Fruit fly (Drosophila melanogaster) whole organism, embryonic: ENCODE results near the gene Cpr67Fa1.

Source experiments
- Asciz ChIP-seq: fragments of 200-800 bp; sonication (Bioruptor generic); optimal IDR thresholded peaks from 2 replicates; lab custom pipeline; 2017; ENCODE audit warnings: missing biosample characterization, mild to moderate bottlenecking, missing genetic modification characterization, missing genetic modification reagents
- Awh ChIP-seq: fragments of 200-800 bp; sonication (Bioruptor generic); IDR thresholded peaks from 2 replicates; pipeline ENCODE4, ENCODE4 v1.3.6; 2022; ENCODE audit warnings: missing biosample characterization, missing genetic modification characterization
- Bdp1 ChIP-seq: fragments of 200-800 bp; sonication (Bioruptor generic); optimal IDR thresholded peaks from 3 replicates; lab custom pipeline; 2016; ENCODE audit warnings: missing biosample characterization, missing genetic modification characterization
- CG10654 ChIP-seq: fragments of 200-800 bp; sonication (Bioruptor generic); optimal IDR thresholded peaks from 2 replicates; lab custom pipeline; 2016; ENCODE audit warnings: missing biosample characterization, missing genetic modification characterization
- CG12744 ChIP-seq: fragments of 200-800 bp; sonication (Bioruptor generic); optimal IDR thresholded peaks from 2 replicates; lab custom pipeline; 2016; ENCODE audit warnings: missing biosample characterization, missing genetic modification characterization
- CG13123 ChIP-seq: fragments of 200-800 bp; sonication (Bioruptor generic); optimal IDR thresholded peaks from 2 replicates; lab custom pipeline; 2016; ENCODE audit warnings: missing biosample characterization, missing genetic modification characterization
- CG14050 ChIP-seq: fragments of 200-800 bp; sonication (Bioruptor generic); IDR thresholded peaks from 3 replicates; pipeline ENCODE4 v1.3.6; 2022; ENCODE audit warnings: missing biosample characterization, missing genetic modification characterization
- CG14441 ChIP-seq: fragments of 200-800 bp; sonication (Bioruptor generic); IDR thresholded peaks from 2 replicates; pipeline ENCODE4 v1.3.6; 2022; ENCODE audit warnings: missing biosample characterization, missing genetic modification characterization
- CG17802 ChIP-seq: fragments of 200-800 bp; sonication (Bioruptor generic); optimal IDR thresholded peaks from 2 replicates; lab custom pipeline; 2018; ENCODE audit warnings: missing biosample characterization, mild to moderate bottlenecking, missing genetic modification characterization, moderate library complexity
- CG1792 ChIP-seq: fragments of 200-800 bp; sonication (Bioruptor generic); optimal IDR thresholded peaks from 2 replicates; lab custom pipeline; 2016; ENCODE audit warnings: missing biosample characterization, missing genetic modification characterization
- CG18599 ChIP-seq: fragments of 200-800 bp; sonication (Bioruptor generic); optimal IDR thresholded peaks from 3 replicates; lab custom pipeline; 2017; ENCODE audit warnings: missing biosample characterization, missing genetic modification characterization, mild to moderate bottlenecking, moderate library complexity, missing genetic modification reagents
- CG2116 ChIP-seq: fragments of 200-800 bp; sonication (Bioruptor generic); optimal IDR thresholded peaks from 3 replicates; lab custom pipeline; 2018; ENCODE audit warnings: missing biosample characterization, mild to moderate bottlenecking, missing genetic modification characterization
- CG3838 ChIP-seq: fragments of 200-800 bp; sonication (Bioruptor generic); optimal IDR thresholded peaks from 3 replicates; lab custom pipeline; 2016; ENCODE audit warnings: missing biosample characterization, missing genetic modification characterization
- CG4707 ChIP-seq: fragments of 200-800 bp; sonication (Bioruptor generic); optimal IDR thresholded peaks from 2 replicates; lab custom pipeline; 2018; ENCODE audit warnings: missing biosample characterization, mild to moderate bottlenecking, missing genetic modification characterization, moderate library complexity
- CG5180 ChIP-seq: fragments of 200-800 bp; sonication (Bioruptor generic); optimal IDR thresholded peaks from 3 replicates; lab custom pipeline; 2017; ENCODE audit warnings: missing biosample characterization, missing genetic modification characterization, mild to moderate bottlenecking, moderate library complexity, missing genetic modification reagents
- CG6854 ChIP-seq: fragments of 200-800 bp; sonication (Bioruptor generic); optimal IDR thresholded peaks from 3 replicates; lab custom pipeline; 2017; ENCODE audit warnings: missing biosample characterization, mild to moderate bottlenecking, missing genetic modification characterization
- CTCF ChIP-seq: fragments of 200-800 bp; sonication (Bioruptor generic); optimal IDR thresholded peaks from 2 replicates; lab custom pipeline; 2017; ENCODE audit warnings: missing biosample characterization, mild to moderate bottlenecking, missing genetic modification characterization, moderate library complexity
- D19B ChIP-seq: fragments of 200-800 bp; sonication (Bioruptor generic); optimal IDR thresholded peaks from 2 replicates; lab custom pipeline; 2017; ENCODE audit warnings: missing biosample characterization, mild to moderate bottlenecking, missing genetic modification characterization
- Doc2 ChIP-seq: fragments of 200-800 bp; sonication (Bioruptor generic); IDR thresholded peaks from 2 replicates; pipeline ENCODE4 v1.3.6; 2022; ENCODE audit warnings: missing biosample characterization, missing genetic modification characterization
- Drgx ChIP-seq: fragments of 200-800 bp; sonication (Bioruptor generic); IDR thresholded peaks from 2 replicates; pipeline ENCODE4 v1.3.6; 2022; ENCODE audit warnings: missing biosample characterization, missing genetic modification characterization
- HLH54F ChIP-seq: fragments of 200-800 bp; sonication (Bioruptor generic); optimal IDR thresholded peaks from 3 replicates; lab custom pipeline; 2016; ENCODE audit warnings: missing biosample characterization, missing genetic modification characterization
- HLHmδ ChIP-seq: fragments of 200-800 bp; sonication (Bioruptor generic); optimal IDR thresholded peaks from 2 replicates; lab custom pipeline; 2018; ENCODE audit warnings: missing biosample characterization, mild to moderate bottlenecking, missing genetic modification characterization, moderate library complexity
- HmgZ ChIP-seq: fragments of 200-800 bp; sonication (Bioruptor generic); optimal IDR thresholded peaks from 2 replicates; lab custom pipeline; 2018; ENCODE audit warnings: missing biosample characterization, mild to moderate bottlenecking, missing genetic modification characterization
- Hmr ChIP-seq: fragments of 200-800 bp; sonication (Bioruptor generic); optimal IDR thresholded peaks from 3 replicates; lab custom pipeline; 2017; ENCODE audit warnings: mild to moderate bottlenecking, missing biosample characterization, missing genetic modification reagents, missing genetic modification characterization
- Hr51 ChIP-seq, 2 experiments: fragments of 200-800 bp; sonication (Bioruptor generic); optimal IDR thresholded peaks; 2 replicates in 1 of 2; 3 replicates in 1 of 2; lab custom pipeline; 2016 to 2018; ENCODE audit warnings: missing biosample characterization in 2 of 2, missing genetic modification characterization in 2 of 2, mild to moderate bottlenecking in 1 of 2, moderate library complexity in 1 of 2
- Med ChIP-seq: fragments of 200-800 bp; sonication (Bioruptor generic); peaks from one replicate; lab custom pipeline; 2016; ENCODE audit warnings: missing biosample characterization, missing genetic modification characterization, mild to moderate bottlenecking, inconsistent platforms, moderate library complexity
- NK7.1 ChIP-seq: fragments of 200-800 bp; sonication (Bioruptor generic); optimal IDR thresholded peaks from 3 replicates; lab custom pipeline; 2016; ENCODE audit warnings: missing biosample characterization, missing genetic modification characterization
- Nf-YC ChIP-seq: fragments of 200-800 bp; optimal IDR thresholded peaks from 3 replicates; lab custom pipeline; 2019; ENCODE audit warnings: missing biosample characterization, mild to moderate bottlenecking, missing genetic modification characterization, moderate library complexity
- PHDP ChIP-seq: fragments of 200-800 bp; sonication (Bioruptor generic); optimal IDR thresholded peaks from 3 replicates; lab custom pipeline; 2018; ENCODE audit warnings: missing biosample characterization, mild to moderate bottlenecking, missing genetic modification characterization, moderate library complexity
- Side ChIP-seq: fragments of 200-800 bp; sonication (Bioruptor generic); optimal IDR thresholded peaks from 2 replicates; lab custom pipeline; 2016; ENCODE audit warnings: missing biosample characterization, missing genetic modification characterization
- amos ChIP-seq: fragments of 200-800 bp; sonication (Bioruptor generic); IDR thresholded peaks from 2 replicates; pipeline ENCODE4 v1.3.6; 2022; ENCODE audit warnings: missing biosample characterization, missing genetic modification characterization; ENCODE audit not compliant: partially characterized antibody
- ara ChIP-seq: fragments of 200-800 bp; sonication (Bioruptor generic); IDR thresholded peaks from 2 replicates; pipeline ENCODE4 v1.3.6; 2022; ENCODE audit warnings: missing biosample characterization, missing genetic modification characterization
- ftz-f1 ChIP-seq: fragments of 200-800 bp; sonication (Bioruptor generic); optimal IDR thresholded peaks from 2 replicates; lab custom pipeline; 2016; ENCODE audit warnings: missing biosample characterization, missing genetic modification characterization
- gsb-n ChIP-seq: fragments of 200-800 bp; sonication (Bioruptor generic); optimal IDR thresholded peaks from 3 replicates; lab custom pipeline; 2018; ENCODE audit warnings: missing biosample characterization, mild to moderate bottlenecking, missing genetic modification characterization
- hb ChIP-seq: fragments of 200-800 bp; sonication (Bioruptor generic); IDR thresholded peaks from 3 replicates; pipeline ENCODE4 v1.3.6; 2022; ENCODE audit warnings: missing biosample characterization, missing genetic modification characterization; ENCODE audit not compliant: partially characterized antibody
- hkb ChIP-seq, 2 experiments: fragments of 200-800 bp in 1 of 2; fragments of >200 bp in 1 of 2; sonication (Bioruptor generic) in 1 of 2; IDR thresholded peaks in 1 of 2; optimal IDR thresholded peaks in 1 of 2; 2 replicates each; pipeline versions ENCODE4 v1.3.6 to Lab custom; 2017 to 2022; ENCODE audit warnings: missing biosample characterization in 1 of 2, missing genetic modification characterization in 1 of 2
- ind ChIP-seq: fragments of 200-800 bp; sonication (Bioruptor generic); optimal IDR thresholded peaks from 3 replicates; lab custom pipeline; 2016; ENCODE audit warnings: missing biosample characterization, missing genetic modification characterization
- inv ChIP-seq: fragments of 200-800 bp; sonication (Bioruptor generic); IDR thresholded peaks from 2 replicates; pipeline ENCODE4 v1.3.6; 2022; ENCODE audit warnings: missing biosample characterization, missing genetic modification characterization; ENCODE audit not compliant: partially characterized antibody
- lab ChIP-seq: fragments of 200-800 bp; sonication (Bioruptor generic); optimal IDR thresholded peaks from 3 replicates; lab custom pipeline; 2017; ENCODE audit warnings: missing biosample characterization, missing genetic modification characterization, mild to moderate bottlenecking, moderate library complexity, missing genetic modification reagents
- mirr ChIP-seq: fragments of 200-800 bp; sonication (Bioruptor generic); optimal IDR thresholded peaks from 3 replicates; lab custom pipeline; 2018; ENCODE audit warnings: missing biosample characterization, mild to moderate bottlenecking, missing genetic modification characterization
- nom ChIP-seq: fragments of 200-800 bp; sonication (Bioruptor generic); optimal IDR thresholded peaks from 2 replicates; lab custom pipeline; 2017; ENCODE audit warnings: missing biosample characterization, missing genetic modification characterization, mild to moderate bottlenecking, moderate library complexity, missing genetic modification reagents
- pb ChIP-seq: fragments of 200-800 bp; sonication (Bioruptor generic); optimal IDR thresholded peaks from 3 replicates; lab custom pipeline; 2016; ENCODE audit warnings: missing biosample characterization, missing genetic modification characterization
- sens ChIP-seq: fragments of 200-800 bp; sonication (Bioruptor generic); peaks from one replicate; lab custom pipeline; 2016; ENCODE audit warnings: missing biosample characterization, missing genetic modification characterization
- sna ChIP-seq: fragments of 200-800 bp; sonication (Bioruptor generic); IDR thresholded peaks from 2 replicates; pipeline ENCODE4 v1.3.6; 2022; ENCODE audit warnings: missing biosample characterization, missing genetic modification characterization; ENCODE audit not compliant: partially characterized antibody
- sob ChIP-seq: fragments of 200-800 bp; sonication (Bioruptor generic); IDR thresholded peaks from 2 replicates; pipeline ENCODE4 v1.3.6; 2022; ENCODE audit warnings: missing biosample characterization, missing genetic modification characterization
- tll ChIP-seq, 2 experiments: fragments of 200-800 bp in 1 of 2; fragments of >200 bp in 1 of 2; sonication (Bioruptor generic) in 1 of 2; optimal IDR thresholded peaks; 2 replicates each; lab custom pipeline; 2017 to 2019; ENCODE audit warnings: missing biosample characterization in 2 of 2, missing genetic modification characterization in 2 of 2, mild to moderate bottlenecking in 1 of 2, moderate library complexity in 1 of 2
- trem ChIP-seq: fragments of 200-800 bp; optimal IDR thresholded peaks from 3 replicates; lab custom pipeline; 2019; ENCODE audit warnings: missing biosample characterization, mild to moderate bottlenecking, missing genetic modification characterization, moderate library complexity
- ttk ChIP-seq: fragments of 200-800 bp; sonication (Bioruptor generic); IDR thresholded peaks from 2 replicates; pipeline ENCODE4 v2.1.2; 2022; ENCODE audit warnings: missing biosample characterization, missing genetic modification characterization
- zfh2 ChIP-seq: fragments of 200-800 bp; sonication (Bioruptor generic); optimal IDR thresholded peaks from 2 replicates; lab custom pipeline; 2016; ENCODE audit warnings: missing biosample characterization, missing genetic modification characterization

Cpr67Fa1 gene

dm6 chr3L:10857515-10858023 is 32.2 kb upstream of the Cpr67Fa1 start (continued):
- TF ChIP-seq Hmr (GFP tag; lab: Kevin White, UChicago) (peak; percentile 43), amos (GFP tag; lab: Robert Waterston, UW) (peak; percentile 60; the same call in 1 of the 2 replicates), sna (peak; percentile 52; the same call in 1 of the 2 replicates), Med (GFP tag; lab: Kevin White, UChicago) (peak; percentile 94), Bdp1 (GFP tag; lab: Kevin White, UChicago) (peak; percentile 29), tll (GFP tag; optimal IDR thresholded peaks at IDR 0.05; lab: Kevin White, UChicago) (peak in 1 of 2 experiments; percentile 93), hkb (optimal IDR thresholded peaks at IDR 0.05; lab: Kevin White, UChicago) (no peak), hkb (GFP tag; IDR thresholded peaks at IDR 0.05; lab: Robert Waterston, UW) (peak; percentile 47; the same call in 1 of the 2 replicates), pb (GFP tag; lab: Kevin White, UChicago) (peak; percentile 67), CG18599 (GFP tag; lab: Kevin White, UChicago) (peak; percentile 30), ftz-f1 (GFP tag; lab: Kevin White, UChicago) (peak; percentile 64), Awh (peak; percentile 57; the same call in 1 of the 2 replicates), ind (no peak), D19B (GFP tag; lab: Kevin White, UChicago) (no peak), Hr51 (GFP tag; optimal IDR thresholded peaks at IDR 0.05; lab: Kevin White, UChicago) (peak; percentile 18 to 59), CG17802 (tag; lab: Kevin White, UChicago) (no peak), ara (GFP tag; lab: Robert Waterston, UW) (no peak), CG14050 (GFP tag; lab: Robert Waterston, UW) (peak; percentile 42; the same call in 2 of the 3 replicates), CG12744 (GFP tag; lab: Kevin White, UChicago) (peak; percentile 8), CG13123 (GFP tag; lab: Kevin White, UChicago) (no peak), CG10654 (GFP tag; lab: Kevin White, UChicago) (no peak), CG2116 (peak; percentile 18), CG6854 (peak; percentile 53), trem (tag; lab: Kevin White, UChicago) (peak; percentile 4), zfh2 (GFP tag; lab: Kevin White, UChicago) (peak; percentile 17), CG14441 (GFP tag; lab: Robert Waterston, UW) (0 out of 2 replicates have a peak, but pooled peaks have one; percentile 8), NK7.1 (peak; percentile 28), Asciz (GFP tag; lab: Kevin White, UChicago) (peak; percentile 55), Side (GFP tag; lab: Kevin White, UChicago) (peak; percentile 44), HLHmδ (peak; percentile 43), nom (GFP tag; lab: Kevin White, UChicago) (peak; percentile 63), CG3838 (GFP tag; lab: Kevin White, UChicago) (peak; percentile 33), gsb-n (tag; lab: Kevin White, UChicago) (peak; percentile 31), Nf-YC (peak; percentile 41), sens (GFP tag; lab: Kevin White, UChicago) (peak; percentile 90), CG4707 (GFP tag; lab: Kevin White, UChicago) (peak; percentile 46), inv (GFP tag; lab: Robert Waterston, UW) (peak; percentile 40; the same call in 1 of the 2 replicates), ttk (peak; percentile 33; the same call in 1 of the 2 replicates), HLH54F (GFP tag; lab: Kevin White, UChicago) (peak; percentile 19), CTCF (GFP tag; lab: Kevin White, UChicago) (peak; percentile 9), Drgx (peak; percentile 50; the same call in 1 of the 2 replicates), sob (GFP tag; lab: Robert Waterston, UW) (peak; percentile 41; the same call in 1 of the 2 replicates), CG5180 (GFP tag; lab: Kevin White, UChicago) (peak; percentile 89), Doc2 (no peak), hb (GFP tag; lab: Robert Waterston, UW) (no peak), lab (peak; percentile 73), CG1792 (GFP tag; lab: Kevin White, UChicago) (peak; percentile 46), PHDP (peak; percentile 3), mirr (GFP tag; lab: Kevin White, UChicago) (peak; percentile 83), HmgZ (tag; lab: Kevin White, UChicago) (peak; percentile 84)
